Fruit fly (Drosophila melanogaster) whole organism: ENCODE results near the gene Ythdf.

Experiments
- CG8478 ChIP-seq: fragments of >200 bp; optimal IDR thresholded peaks from 2 replicates; lab custom pipeline; 2018; ENCODE audit warnings: inconsistent platforms
- Dll ChIP-seq: fragments of >200 bp; optimal IDR thresholded peaks from 2 replicates; lab custom pipeline; 2017
- EcR ChIP-seq, 2 experiments: fragments of >200 bp; optimal IDR thresholded peaks; 2 replicates each; lab custom pipeline; 2017; ENCODE audit warnings: missing biosample characterization in 2 of 2, missing genetic modification characterization in 2 of 2, missing genetic modification reagents in 2 of 2
- pan ChIP-seq: fragments of >200 bp; optimal IDR thresholded peaks from 2 replicates; lab custom pipeline; 2017
- psq ChIP-seq: fragments of >200 bp; optimal IDR thresholded peaks from 2 replicates; lab custom pipeline; 2017
- usp ChIP-seq: fragments of >200 bp; optimal IDR thresholded peaks from 2 replicates; lab custom pipeline; 2017; ENCODE audit warnings: missing biosample characterization, missing genetic modification characterization, mixed read lengths

The Ythdf gene

DNA sequence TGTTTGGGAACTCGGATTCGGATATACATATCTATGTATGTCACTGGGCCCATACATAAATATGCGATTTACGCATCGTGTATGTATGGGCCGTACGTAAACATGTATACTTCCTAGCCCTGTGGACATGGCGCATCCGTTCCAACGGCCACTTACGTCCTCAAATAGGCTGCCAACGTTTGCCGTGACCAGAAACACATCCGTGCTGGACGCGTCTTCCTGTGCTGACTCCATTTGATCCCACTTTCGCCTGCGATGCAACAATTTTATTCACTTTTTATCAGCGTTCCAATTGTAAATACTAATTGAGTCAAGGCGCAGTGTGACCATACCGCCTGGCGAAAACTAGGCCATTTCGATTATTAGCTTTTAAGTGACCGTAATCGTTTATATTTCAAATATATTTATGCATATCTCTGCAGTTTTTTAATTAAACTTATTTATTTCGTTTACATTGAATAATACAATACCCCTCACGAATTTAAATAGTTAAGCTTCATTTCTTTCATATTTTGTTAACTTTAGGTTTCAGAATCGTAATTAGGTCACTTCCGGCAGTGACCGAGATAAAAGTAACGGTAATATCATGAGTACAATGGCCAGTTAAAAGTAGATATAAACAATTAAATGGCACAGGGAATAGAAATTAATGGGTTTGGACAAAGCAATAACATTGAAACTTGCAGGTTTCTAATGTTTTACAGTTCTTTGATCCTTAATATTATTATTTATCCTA, 5.9 kb upstream of the Ythdf start, which contains the start of gene 5PtaseI:
5PtaseI (minus strand) TSS at position 336 of the 736 bp plus-strand sequence.
- TF ChIP-seq Dll (no peak), EcR (GFP tag; optimal IDR thresholded peaks at IDR 0.05; lab: Kevin White, UChicago) (no peak)

DNA sequence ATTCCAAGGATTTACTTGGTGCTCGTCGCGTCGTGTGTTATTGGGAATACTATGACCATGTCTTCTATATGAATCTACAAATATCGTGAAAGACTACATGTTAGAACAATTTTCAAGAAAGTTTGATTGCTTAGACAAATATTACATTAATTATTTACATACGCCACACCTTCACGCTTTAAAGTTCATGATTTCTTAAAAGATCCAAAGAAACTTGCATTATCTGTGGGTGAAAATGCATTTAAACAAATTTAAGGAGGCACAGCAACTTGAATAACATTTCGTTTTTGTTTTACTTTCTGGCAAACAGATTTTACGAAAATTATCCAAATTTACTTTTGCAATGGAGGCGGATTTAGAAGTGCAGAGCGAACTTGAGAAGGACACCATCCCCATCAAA, 2.4 kb downstream of the Ythdf start, which contains the start of gene CG31115:
CG31115 (plus strand) TSS at position 301 of the 400 bp plus-strand sequence.
- TF ChIP-seq Dll (no peak), EcR (GFP tag; optimal IDR thresholded peaks at IDR 0.05; lab: Kevin White, UChicago) (no peak), psq (no peak), CG8478 (no peak), pan (lab: Kevin White, UChicago) (no peak), usp (no peak)

DNA sequence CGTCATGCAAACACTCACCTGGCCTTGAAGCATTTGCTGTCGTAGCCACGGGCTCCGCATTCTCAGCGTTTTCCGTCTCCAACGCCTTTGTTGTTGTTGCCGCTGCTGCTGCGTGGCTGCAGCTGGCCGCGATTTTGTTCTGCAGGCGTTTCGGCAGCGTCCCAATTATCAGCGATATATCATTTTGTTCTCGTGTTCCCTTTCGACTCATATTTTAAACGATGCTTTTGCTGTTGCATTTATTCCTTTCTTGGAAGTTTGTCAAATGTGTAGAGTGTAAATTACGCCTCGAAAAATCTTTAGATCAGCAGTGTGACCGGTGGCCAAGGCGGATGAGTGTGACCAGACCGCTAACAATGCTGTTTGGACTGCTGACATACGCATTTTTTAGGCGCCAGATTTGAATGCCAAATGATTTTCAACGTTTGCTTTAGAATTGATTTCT, 5.9 kb downstream of the Ythdf start, which contains the start of gene Smg6:
Smg6 (minus strand) TSS at position 324 of the 445 bp plus-strand sequence.
- TF ChIP-seq usp (no peak), pan (lab: Kevin White, UChicago) (no peak), psq (no peak), CG8478 (no peak), Dll (no peak), EcR (GFP tag; optimal IDR thresholded peaks at IDR 0.05; lab: Kevin White, UChicago) (no peak)

DNA sequence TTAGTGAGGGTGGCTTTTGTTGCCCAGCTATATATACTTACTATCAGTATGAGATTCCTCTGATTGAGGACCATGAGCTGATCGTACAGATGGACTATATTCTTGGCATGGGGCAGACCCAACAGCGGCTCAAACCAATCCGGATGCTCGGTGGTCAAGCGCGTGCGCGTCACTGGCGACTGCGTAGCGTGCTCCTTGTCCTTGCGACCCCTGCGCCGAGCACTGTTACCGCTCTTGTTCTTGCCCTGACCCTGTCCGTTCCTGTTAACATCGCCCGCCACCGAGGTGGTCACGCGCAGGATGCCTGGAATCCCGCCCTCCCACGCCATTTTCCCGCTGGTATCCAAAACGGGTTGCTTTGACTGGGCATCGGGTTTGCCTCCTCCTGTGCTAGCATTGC, 6.4 kb downstream of the Ythdf start:
- TF ChIP-seq EcR (GFP tag; optimal IDR thresholded peaks at IDR 0.05; lab: Kevin White, UChicago) (no peak), Dll (no peak), CG8478 (no peak), pan (lab: Kevin White, UChicago) (no peak), psq (no peak), usp (no peak)

DNA sequence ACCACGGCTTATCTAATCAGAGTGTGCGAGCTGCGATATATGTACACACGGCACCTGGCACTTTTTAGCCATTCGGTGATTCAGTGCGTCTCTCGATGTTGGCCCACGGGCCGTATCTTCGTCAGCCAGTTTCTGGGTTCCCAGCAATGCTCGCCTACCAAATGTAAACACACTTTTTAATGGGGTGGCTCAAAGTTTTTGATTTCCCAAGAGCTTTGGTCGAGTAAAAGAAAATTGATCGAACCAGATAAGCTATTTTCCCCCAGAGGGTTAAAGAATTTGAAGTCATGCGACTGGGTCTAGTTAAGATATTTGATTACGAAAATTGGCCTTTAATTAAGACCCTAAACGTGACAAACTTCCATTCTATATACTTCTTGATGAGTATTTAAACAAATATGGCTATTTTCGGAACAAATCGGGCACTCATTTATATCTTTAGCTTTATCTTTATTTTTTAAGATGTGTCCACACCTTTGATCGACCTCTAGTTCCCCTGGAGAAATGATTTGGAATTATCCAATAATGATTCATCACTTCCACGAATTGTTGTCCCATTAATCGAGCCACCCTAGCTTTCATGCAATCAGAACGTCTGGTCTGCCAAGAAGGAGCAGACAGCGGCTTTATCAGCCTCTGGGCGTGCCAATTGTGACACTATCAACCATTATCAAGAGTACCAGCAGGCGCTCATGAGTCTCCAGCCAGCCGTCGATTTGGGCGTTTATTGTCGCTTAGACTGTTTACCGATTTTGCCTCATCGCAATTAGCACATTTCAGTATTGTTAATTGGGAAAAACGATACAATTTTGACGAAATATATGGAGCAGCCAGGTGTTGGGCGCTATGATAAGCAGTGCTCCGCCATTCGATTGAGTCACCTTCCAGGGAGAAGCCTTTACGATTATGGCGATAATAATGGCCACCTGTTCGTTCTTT, 11.5 kb downstream of the Ythdf start:
- TF ChIP-seq pan (lab: Kevin White, UChicago): no peak
- TF ChIP-seq EcR (GFP tag; optimal IDR thresholded peaks at IDR 0.05; lab: Kevin White, UChicago): no peak

DNA sequence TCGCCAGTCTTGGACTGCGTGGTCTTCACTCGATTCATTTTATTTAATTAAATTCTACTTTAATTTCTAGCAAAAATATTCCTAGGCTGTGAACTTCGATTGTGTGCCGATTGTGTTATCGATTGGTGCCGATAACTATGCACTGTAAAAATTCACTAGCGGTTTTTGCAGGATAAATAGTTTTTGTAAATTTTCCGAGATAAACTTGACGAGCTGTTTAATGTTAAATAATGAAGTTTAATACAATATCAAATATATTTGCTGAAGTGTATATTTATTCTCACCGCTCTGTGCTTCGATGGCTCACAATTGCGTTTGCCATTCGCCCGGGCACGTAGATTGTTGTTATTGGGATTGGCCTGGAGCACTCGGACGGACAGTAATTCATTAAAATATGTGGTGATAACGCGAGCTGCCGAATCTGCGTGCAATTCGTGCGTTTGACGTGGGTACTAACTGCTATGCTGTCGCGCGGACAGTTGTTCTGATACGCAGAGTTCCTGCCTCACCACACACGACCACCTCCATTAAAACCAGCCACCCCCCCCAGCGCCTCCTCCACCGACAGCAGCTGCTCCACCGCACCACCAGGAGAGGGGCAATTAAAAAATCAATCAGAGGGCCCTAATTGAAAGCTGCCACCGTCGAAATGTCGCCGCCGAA, 14.0 kb downstream of the Ythdf start, which contains the start of the genes EMC6 and Hr96:
EMC6 (minus strand) TSS at position 123 of the 663 bp plus-strand sequence.
Hr96 (plus strand) TSS at position 341 of the 663 bp plus-strand sequence.
- TF ChIP-seq psq (no peak), pan (lab: Kevin White, UChicago) (no peak), usp (no peak), CG8478 (no peak), Dll (no peak), EcR (GFP tag; optimal IDR thresholded peaks at IDR 0.05; lab: Kevin White, UChicago) (no peak)

DNA sequence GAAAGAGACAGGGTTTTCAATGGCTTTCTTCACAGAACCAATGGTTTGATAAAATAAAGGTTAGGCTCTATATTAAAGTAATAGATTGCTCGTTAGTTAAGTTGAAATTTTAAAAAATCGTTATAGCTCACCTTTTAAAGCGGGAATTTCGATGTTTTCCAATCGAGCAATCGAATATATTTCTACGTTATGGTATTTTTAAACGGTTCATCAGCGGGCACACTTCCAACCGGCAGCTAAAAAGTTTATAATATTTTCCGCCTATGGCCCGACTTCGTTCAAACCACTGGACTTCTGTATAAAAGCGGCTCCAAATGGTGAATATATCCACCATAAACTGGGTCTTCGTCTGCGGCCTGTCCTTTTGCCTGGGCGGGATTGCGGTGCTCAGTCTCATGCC, 16.0 kb downstream of the Ythdf start, which contains the start of gene beta4GalT7:
beta4GalT7 (plus strand) TSS at position 201 of the 400 bp plus-strand sequence.
- no peak for TF ChIP-seq pan (lab: Kevin White, UChicago)
- no peak for TF ChIP-seq usp
- TF ChIP-seq EcR (GFP tag; optimal IDR thresholded peaks at IDR 0.05; lab: Kevin White, UChicago): no peak
- TF ChIP-seq psq: no peak
- no peak for TF ChIP-seq Dll
- TF ChIP-seq CG8478: no peak

DNA sequence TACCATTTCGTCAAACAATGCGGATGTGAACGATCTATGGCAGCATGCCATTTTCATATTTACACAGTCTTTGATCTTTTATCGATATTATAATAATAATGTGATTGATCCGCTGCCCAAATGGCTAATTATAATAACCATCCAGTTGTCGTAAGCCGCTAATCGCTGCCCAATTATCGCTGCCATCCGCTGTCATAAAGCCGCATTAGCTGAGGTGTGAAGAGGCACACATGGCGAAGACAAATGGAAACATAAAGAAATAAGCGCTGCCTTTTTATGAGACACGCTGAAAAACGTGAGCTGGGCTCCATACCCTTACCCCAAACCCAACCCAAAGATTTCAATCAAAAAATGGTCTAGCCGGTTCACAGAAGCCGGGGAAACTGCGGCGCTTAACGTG, 27.0 kb downstream of the Ythdf start:
- TF ChIP-seq Dll (no peak), EcR (GFP tag; optimal IDR thresholded peaks at IDR 0.05; lab: Kevin White, UChicago) (no peak), psq (no peak), CG8478 (no peak), usp (no peak), pan (lab: Kevin White, UChicago) (no peak)

DNA sequence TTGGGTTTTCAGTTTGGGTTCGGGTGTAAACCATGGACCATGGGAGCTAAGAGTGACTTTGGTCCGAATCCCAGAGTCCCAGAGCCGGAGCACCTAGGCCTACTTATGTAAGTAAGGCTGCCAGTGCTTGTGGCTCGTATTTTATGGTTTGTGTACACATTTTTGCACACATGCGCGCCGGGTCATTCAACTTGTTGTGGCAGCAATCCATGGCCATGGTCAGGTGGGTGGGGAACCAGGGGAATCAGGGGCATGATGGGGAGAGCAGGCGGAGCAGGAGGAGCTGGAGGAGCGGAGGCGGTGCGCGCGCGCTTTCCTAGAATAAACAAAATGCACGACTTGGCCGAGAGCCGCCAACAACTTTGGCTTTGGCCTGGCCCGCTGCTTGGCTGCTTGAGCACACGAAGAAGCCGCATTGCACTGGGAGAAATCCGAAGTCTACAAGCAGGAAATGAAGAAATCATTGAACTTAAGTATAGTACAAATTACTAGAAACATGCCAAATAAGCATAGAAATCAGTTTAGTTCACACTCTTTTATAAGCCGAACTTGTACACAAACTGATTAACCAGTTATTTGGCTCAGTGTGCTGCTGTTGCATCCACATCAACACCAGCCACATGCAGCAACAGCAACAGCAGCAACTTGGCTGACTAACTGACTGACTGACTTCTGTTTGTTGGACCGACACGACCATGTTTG, 29.2 kb downstream of the Ythdf start:
- no peak for TF ChIP-seq psq
- peak in 1 of 2 experiments; percentile 90 for TF ChIP-seq EcR (GFP tag; optimal IDR thresholded peaks at IDR 0.05; lab: Kevin White, UChicago)

DNA sequence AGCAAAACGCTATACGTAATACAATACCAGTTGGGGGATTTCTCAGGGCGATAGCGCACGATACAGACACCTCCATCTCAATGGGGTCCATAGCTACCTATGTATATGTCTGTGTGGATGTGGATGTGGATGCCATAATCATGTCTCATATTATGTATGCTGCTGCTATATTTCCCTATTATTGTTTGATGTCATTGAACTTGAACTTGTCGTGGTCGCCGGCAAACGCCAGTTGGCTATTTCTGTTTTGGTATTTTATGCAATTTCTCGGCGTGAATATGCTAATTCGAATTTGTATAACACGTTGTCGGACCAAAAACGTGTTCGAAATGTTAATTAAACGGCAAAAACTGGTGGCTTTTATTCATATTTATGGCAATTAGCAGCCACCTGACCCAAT, 33.3 kb downstream of the Ythdf start:
- TF ChIP-seq CG8478 (no peak), Dll (no peak), usp (no peak), pan (lab: Kevin White, UChicago) (no peak), psq (no peak), EcR (GFP tag; optimal IDR thresholded peaks at IDR 0.05; lab: Kevin White, UChicago) (no peak)

DNA sequence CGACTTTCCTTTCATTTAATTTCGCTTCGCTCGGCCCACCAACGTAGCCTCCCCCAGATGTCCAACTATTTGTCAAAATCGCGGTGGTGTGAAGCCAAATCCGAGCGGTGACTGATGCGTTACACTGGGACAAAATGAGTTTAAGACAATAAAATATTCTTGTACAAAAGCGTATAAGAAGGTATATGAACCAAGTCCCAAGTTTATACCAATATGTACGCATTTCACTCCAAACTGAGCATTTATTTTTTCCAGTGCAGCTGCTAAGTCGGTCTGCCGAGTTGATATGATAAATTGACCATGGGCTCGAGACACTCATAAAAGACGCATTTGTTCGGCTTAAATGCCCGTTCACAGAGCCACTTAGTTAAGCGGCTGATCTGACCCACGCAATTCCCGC, 34.3 kb downstream of the Ythdf start:
- TF ChIP-seq EcR (GFP tag; optimal IDR thresholded peaks at IDR 0.05; lab: Kevin White, UChicago) (peak in 1 of 2 experiments; percentile 23), pan (lab: Kevin White, UChicago) (no peak)

DNA sequence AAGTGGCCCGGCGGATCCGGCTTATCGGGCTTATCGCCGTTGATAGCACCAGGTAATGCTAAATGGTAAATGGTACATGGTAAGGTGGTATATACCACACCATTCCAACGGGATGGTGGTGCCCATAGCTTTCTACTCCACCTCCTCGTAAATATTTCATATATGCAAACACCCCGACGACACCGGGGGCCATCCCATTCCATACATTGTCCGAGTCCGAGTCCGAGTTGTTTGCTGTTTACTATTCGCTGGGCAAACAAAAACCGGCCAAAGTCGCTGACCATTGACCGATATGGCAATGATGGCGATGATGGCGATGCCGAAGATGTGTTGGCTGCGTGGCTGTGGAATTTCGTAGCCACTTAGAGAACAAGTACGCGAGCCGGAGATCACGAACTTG, 35.0 kb downstream of the Ythdf start:
- TF ChIP-seq EcR (GFP tag; optimal IDR thresholded peaks at IDR 0.05; lab: Kevin White, UChicago) (no peak), pan (lab: Kevin White, UChicago) (no peak)
